Fruit fly (Drosophila melanogaster) whole organism, prepupa: Measurements from ENCODE around the gene Nepl18.
A peak's percentile ranks its signal among the peaks of the same experiment; 100 is the strongest.

Source experiments
- Blimp-1 ChIP-seq: fragments of 200-800 bp; sonication (Bioruptor generic); optimal IDR thresholded peaks from 3 replicates; lab custom pipeline; 2017; ENCODE audit warnings: missing biosample characterization, missing genetic modification characterization, mild to moderate bottlenecking, moderate library complexity, missing genetic modification reagents
- CG10631 ChIP-seq: fragments of 200-800 bp; sonication (Bioruptor generic); optimal IDR thresholded peaks from 2 replicates; lab custom pipeline; 2016; ENCODE audit warnings: missing biosample characterization, missing genetic modification characterization
- CG10669 ChIP-seq: fragments of 200-800 bp; sonication (Bioruptor generic); optimal IDR thresholded peaks from 3 replicates; lab custom pipeline; 2018; ENCODE audit warnings: missing biosample characterization, mild to moderate bottlenecking, missing genetic modification characterization, moderate library complexity
- CG11294 ChIP-seq: fragments of 200-800 bp; sonication (Bioruptor generic); IDR thresholded peaks from 2 replicates; pipeline ENCODE4 v1.3.6; 2022; ENCODE audit warnings: missing biosample characterization, missing genetic modification characterization
- CG11762 ChIP-seq: fragments of 200-800 bp; sonication (Bioruptor generic); optimal IDR thresholded peaks from 3 replicates; lab custom pipeline; 2016; ENCODE audit warnings: missing biosample characterization, missing genetic modification characterization; ENCODE audit not compliant: insufficient read depth
- CG11902 ChIP-seq: fragments of 200-800 bp; sonication (Bioruptor generic); optimal IDR thresholded peaks from 3 replicates; lab custom pipeline; 2016; ENCODE audit warnings: missing biosample characterization, missing genetic modification characterization
- CG15336 ChIP-seq: fragments of 200-800 bp; sonication (Bioruptor generic); IDR thresholded peaks from 2 replicates; pipeline ENCODE4 v1.3.6; 2022; ENCODE audit warnings: missing biosample characterization, missing genetic modification characterization
- CG1621 ChIP-seq: fragments of 200-800 bp; sonication (Bioruptor generic); optimal IDR thresholded peaks from 3 replicates; lab custom pipeline; 2018; ENCODE audit warnings: missing biosample characterization, mild to moderate bottlenecking, missing genetic modification characterization
- CG16779 ChIP-seq: fragments of 200-800 bp; sonication (Bioruptor generic); optimal IDR thresholded peaks from 3 replicates; lab custom pipeline; 2017; ENCODE audit warnings: missing biosample characterization, mild to moderate bottlenecking, missing genetic modification characterization
- CG3032 ChIP-seq: fragments of 200-800 bp; optimal IDR thresholded peaks from 2 replicates; lab custom pipeline; 2019; ENCODE audit warnings: missing biosample characterization, mild to moderate bottlenecking, missing genetic modification characterization, moderate library complexity
- CG32006 ChIP-seq: fragments of 200-800 bp; sonication (Bioruptor generic); optimal IDR thresholded peaks from 3 replicates; lab custom pipeline; 2017; ENCODE audit warnings: missing biosample characterization, mild to moderate bottlenecking, missing genetic modification characterization
- CG34406 ChIP-seq: fragments of 200-800 bp; sonication (Bioruptor generic); optimal IDR thresholded peaks from 3 replicates; lab custom pipeline; 2016; ENCODE audit warnings: missing biosample characterization, missing genetic modification characterization
- CG3919 ChIP-seq: fragments of 200-800 bp; sonication (Bioruptor generic); optimal IDR thresholded peaks from 3 replicates; lab custom pipeline; 2016; ENCODE audit warnings: missing biosample characterization, missing genetic modification characterization
- CG4318 ChIP-seq: fragments of 200-800 bp; sonication (Bioruptor generic); optimal IDR thresholded peaks from 3 replicates; lab custom pipeline; 2017; ENCODE audit warnings: missing biosample characterization, mild to moderate bottlenecking, missing genetic modification characterization
- CG6163 ChIP-seq: fragments of 200-800 bp; sonication (Bioruptor generic); IDR thresholded peaks from 3 replicates; pipeline ENCODE4 v1.3.6; 2022; ENCODE audit warnings: missing biosample characterization, missing genetic modification characterization
- CG6276 ChIP-seq: fragments of 200-800 bp; sonication (Bioruptor generic); optimal IDR thresholded peaks from 2 replicates; lab custom pipeline; 2017; ENCODE audit warnings: missing biosample characterization, mild to moderate bottlenecking, missing genetic modification characterization
- CG6792 ChIP-seq: fragments of 200-800 bp; sonication (Bioruptor generic); optimal IDR thresholded peaks from 3 replicates; lab custom pipeline; 2016; ENCODE audit warnings: missing biosample characterization, missing genetic modification characterization
- CG6808 ChIP-seq: fragments of 200-800 bp; sonication (Bioruptor generic); optimal IDR thresholded peaks from 3 replicates; lab custom pipeline; 2017; ENCODE audit warnings: missing biosample characterization, missing genetic modification characterization, mild to moderate bottlenecking, moderate library complexity, missing genetic modification reagents
- CG8119 ChIP-seq: fragments of 200-800 bp; sonication (Bioruptor generic); IDR thresholded peaks from 3 replicates; pipeline ENCODE4 v1.3.6; 2022; ENCODE audit warnings: missing biosample characterization, missing genetic modification characterization
- CG8319 ChIP-seq: fragments of 200-800 bp; sonication (Bioruptor generic); optimal IDR thresholded peaks from 3 replicates; lab custom pipeline; 2016; ENCODE audit warnings: missing biosample characterization, missing genetic modification characterization
- CG8632 ChIP-seq: fragments of 200-800 bp; sonication (Bioruptor generic); optimal IDR thresholded peaks from 3 replicates; lab custom pipeline; 2016; ENCODE audit warnings: missing biosample characterization, missing genetic modification characterization
- CG9139 ChIP-seq: fragments of 200-800 bp; sonication (Bioruptor generic); optimal IDR thresholded peaks from 3 replicates; lab custom pipeline; 2017; ENCODE audit warnings: missing biosample characterization, mild to moderate bottlenecking, missing genetic modification characterization
- Eip75B ChIP-seq: fragments of 200-800 bp; sonication (Bioruptor generic); optimal IDR thresholded peaks from 3 replicates; lab custom pipeline; 2016; ENCODE audit warnings: missing biosample characterization, missing genetic modification characterization
- Eip78C ChIP-seq: fragments of 200-800 bp; sonication (Bioruptor generic); peaks from one replicate; lab custom pipeline; 2016; ENCODE audit warnings: missing biosample characterization, missing genetic modification characterization
- Eip93F ChIP-seq: fragments of 200-800 bp; sonication (Bioruptor generic); optimal IDR thresholded peaks from 2 replicates; lab custom pipeline; 2016; ENCODE audit warnings: missing biosample characterization, mild to moderate bottlenecking, missing genetic modification characterization
- Ets21C ChIP-seq: fragments of 200-800 bp; sonication (Bioruptor generic); optimal IDR thresholded peaks from 3 replicates; lab custom pipeline; 2016; ENCODE audit warnings: missing biosample characterization, missing genetic modification characterization
- Ets96B ChIP-seq: fragments of 200-800 bp; optimal IDR thresholded peaks from 2 replicates; lab custom pipeline; 2019; ENCODE audit warnings: missing biosample characterization, mild to moderate bottlenecking, missing genetic modification characterization, moderate library complexity
- Gug ChIP-seq: fragments of 200-800 bp; sonication (Bioruptor generic); IDR thresholded peaks from 2 replicates; pipeline ENCODE4 v1.3.6; 2022; ENCODE audit warnings: missing biosample characterization, missing genetic modification characterization
- Hr38 ChIP-seq: sonication (Bioruptor generic); optimal IDR thresholded peaks from 2 replicates; lab custom pipeline; 2016; ENCODE audit warnings: missing biosample characterization, missing genetic modification characterization
- Hr39 ChIP-seq: fragments of 200-800 bp; sonication (Bioruptor generic); optimal IDR thresholded peaks from 2 replicates; lab custom pipeline; 2016; ENCODE audit warnings: missing biosample characterization, missing genetic modification characterization
- Hr4 ChIP-seq: fragments of 200-800 bp; sonication (Bioruptor generic); optimal IDR thresholded peaks from 3 replicates; lab custom pipeline; 2016; ENCODE audit warnings: missing biosample characterization, missing genetic modification characterization
- Lpt ChIP-seq: fragments of 200-800 bp; sonication (Bioruptor generic); optimal IDR thresholded peaks from 3 replicates; lab custom pipeline; 2016; ENCODE audit warnings: missing biosample characterization, missing genetic modification characterization
- Met ChIP-seq: fragments of 200-800 bp; sonication (Bioruptor generic); optimal IDR thresholded peaks from 3 replicates; lab custom pipeline; 2016; ENCODE audit warnings: missing biosample characterization, missing genetic modification characterization
- OdsH ChIP-seq: fragments of 200-800 bp; sonication (Bioruptor generic); optimal IDR thresholded peaks from 3 replicates; lab custom pipeline; 2016; ENCODE audit warnings: missing biosample characterization, missing genetic modification characterization
- Smox ChIP-seq: fragments of 200-800 bp; sonication (Bioruptor generic); optimal IDR thresholded peaks from 3 replicates; lab custom pipeline; 2016; ENCODE audit warnings: missing biosample characterization, missing genetic modification characterization
- Sox102F ChIP-seq: fragments of 200-800 bp; sonication (Bioruptor generic); optimal IDR thresholded peaks from 2 replicates; lab custom pipeline; 2016; ENCODE audit warnings: missing biosample characterization, mild to moderate bottlenecking, missing genetic modification characterization
- Sox14 ChIP-seq: fragments of 200-800 bp; sonication (Bioruptor generic); optimal IDR thresholded peaks from 3 replicates; lab custom pipeline; 2016; ENCODE audit warnings: missing biosample characterization, missing genetic modification characterization
- Sox15 ChIP-seq: fragments of 200-800 bp; sonication (Bioruptor generic); optimal IDR thresholded peaks from 3 replicates; lab custom pipeline; 2016; ENCODE audit warnings: missing biosample characterization, missing genetic modification characterization
- achi ChIP-seq: fragments of 200-800 bp; sonication (Bioruptor generic); optimal IDR thresholded peaks from 3 replicates; lab custom pipeline; 2016; ENCODE audit warnings: missing biosample characterization, missing genetic modification characterization
- dac ChIP-seq: fragments of 200-800 bp; sonication (Bioruptor generic); optimal IDR thresholded peaks from 2 replicates; lab custom pipeline; 2017; ENCODE audit warnings: missing biosample characterization, mild to moderate bottlenecking, missing genetic modification characterization
- dsx ChIP-seq: fragments of 200-800 bp; optimal IDR thresholded peaks from 3 replicates; lab custom pipeline; 2019; ENCODE audit warnings: missing biosample characterization, mild to moderate bottlenecking, missing genetic modification characterization, moderate library complexity; ENCODE audit not compliant: poor library complexity, severe bottlenecking
- eg ChIP-seq: fragments of 200-800 bp; sonication (Bioruptor generic); IDR thresholded peaks from 3 replicates; pipeline ENCODE4 v1.3.6; 2022; ENCODE audit warnings: missing biosample characterization, missing genetic modification characterization
- esn ChIP-seq: fragments of 200-800 bp; sonication (Bioruptor generic); optimal IDR thresholded peaks from 2 replicates; lab custom pipeline; 2016; ENCODE audit warnings: missing biosample characterization, mild to moderate bottlenecking, missing genetic modification characterization, moderate library complexity
- fkh ChIP-seq: fragments of 200-800 bp; sonication (Bioruptor generic); optimal IDR thresholded peaks from 3 replicates; lab custom pipeline; 2017; ENCODE audit warnings: missing biosample characterization, mild to moderate bottlenecking, missing genetic modification characterization, moderate library complexity
- lz ChIP-seq: fragments of 200-800 bp; sonication (Bioruptor generic); optimal IDR thresholded peaks from 3 replicates; lab custom pipeline; 2016; ENCODE audit warnings: missing biosample characterization, missing genetic modification characterization
- net ChIP-seq: fragments of 200-800 bp; sonication (Bioruptor generic); optimal IDR thresholded peaks from 3 replicates; lab custom pipeline; 2016; ENCODE audit warnings: missing biosample characterization, missing genetic modification characterization
- pdm3 ChIP-seq: fragments of 200-800 bp; sonication (Bioruptor generic); optimal IDR thresholded peaks from 3 replicates; lab custom pipeline; 2016; ENCODE audit warnings: missing biosample characterization, missing genetic modification characterization
- salr ChIP-seq, 2 experiments: fragments of 200-800 bp; sonication (Bioruptor generic); optimal IDR thresholded peaks; 3 replicates each; lab custom pipeline; 2016 to 2018; ENCODE audit warnings: missing biosample characterization in 2 of 2, missing genetic modification characterization in 2 of 2, mild to moderate bottlenecking in 1 of 2
- spab ChIP-seq: fragments of 200-800 bp; sonication (Bioruptor generic); optimal IDR thresholded peaks from 2 replicates; lab custom pipeline; 2017; ENCODE audit warnings: missing biosample characterization, mild to moderate bottlenecking, missing genetic modification characterization, missing genetic modification reagents
- svp ChIP-seq: fragments of 200-800 bp; sonication (Bioruptor generic); peaks from one replicate; lab custom pipeline; 2016; ENCODE audit warnings: missing biosample characterization, missing genetic modification characterization
- topi ChIP-seq: fragments of 200-800 bp; sonication (Bioruptor generic); optimal IDR thresholded peaks from 3 replicates; lab custom pipeline; 2016; ENCODE audit warnings: missing biosample characterization, missing genetic modification characterization

Gene Nepl18

DNA sequence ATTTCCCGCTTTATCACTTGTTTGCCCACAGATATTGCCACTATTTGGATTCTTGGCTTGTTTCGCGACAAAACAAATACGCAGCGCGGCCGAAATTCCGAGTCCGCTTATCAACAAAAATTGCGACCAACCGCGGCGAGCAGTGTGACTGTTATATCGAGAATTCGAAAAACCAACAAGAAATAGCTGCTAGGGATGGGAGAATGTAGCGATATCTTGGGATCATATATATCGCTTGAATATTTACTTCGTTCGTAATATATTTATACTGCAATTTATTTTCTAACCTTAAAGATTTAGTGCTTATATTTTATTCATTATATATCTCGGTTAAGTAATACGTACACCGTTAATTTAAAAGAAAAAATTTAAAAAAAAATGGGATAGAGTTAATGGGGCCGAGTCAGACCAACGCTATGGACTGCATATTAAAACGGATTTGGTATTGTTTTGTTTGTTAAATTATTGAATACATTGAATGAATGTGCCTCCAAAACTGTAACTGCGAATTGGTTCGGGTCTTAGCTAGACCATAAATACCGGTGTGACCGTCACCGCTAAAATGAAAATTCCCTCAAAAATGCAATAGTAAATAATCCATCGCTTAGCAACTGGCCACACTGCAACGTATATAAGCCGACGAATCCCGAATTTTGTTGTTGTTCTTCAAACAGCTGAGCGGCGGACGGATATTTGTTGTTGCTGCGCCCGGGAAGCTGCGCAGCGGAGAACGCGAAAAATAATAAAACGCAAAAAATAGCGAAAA is 30.6 kb upstream of the Nepl18 start, which contains the start of the genes Apc and spg:
Gene Apc, minus strand, starts transcription at position 138 of the 766 bp plus-strand sequence.
Gene spg, plus strand, starts transcription at position 660 of the 766 bp plus-strand sequence.
- TF ChIP-seq CG8319 (GFP tag; lab: Kevin White, UChicago), result no peak
- TF ChIP-seq esn (GFP tag; lab: Kevin White, UChicago), result peak; percentile 25
- peak; percentile 95 for TF ChIP-seq fkh (GFP tag; lab: Kevin White, UChicago)
- TF ChIP-seq CG11762 (GFP tag; lab: Kevin White, UChicago), result no peak
- peak; percentile 48 for TF ChIP-seq CG1621 (tag; lab: Kevin White, UChicago)
- TF ChIP-seq CG6792 (GFP tag; lab: Kevin White, UChicago), result peak; percentile 15
- peak; percentile 29 for TF ChIP-seq topi (GFP tag; lab: Kevin White, UChicago)
- TF ChIP-seq Sox102F (GFP tag; lab: Kevin White, UChicago), result peak; percentile 56
- TF ChIP-seq CG16779 (tag; lab: Kevin White, UChicago), result no peak
- TF ChIP-seq dac (GFP tag; lab: Kevin White, UChicago), result no peak
- TF ChIP-seq Eip93F, result no peak
- TF ChIP-seq achi (GFP tag; lab: Kevin White, UChicago), result peak; percentile 18
- no peak for TF ChIP-seq Sox15 (GFP tag; lab: Kevin White, UChicago)
- TF ChIP-seq CG10669 (GFP tag; lab: Kevin White, UChicago), result peak; percentile 15
- no peak for TF ChIP-seq Lpt (GFP tag; lab: Kevin White, UChicago)
- TF ChIP-seq Eip75B (GFP tag; lab: Kevin White, UChicago), result no peak
- peak; percentile 35; the same call in 1 of the 3 replicates for TF ChIP-seq eg (GFP tag; lab: Robert Waterston, UW)
- TF ChIP-seq Ets96B (tag; lab: Kevin White, UChicago), result no peak
- peak; percentile 48 for TF ChIP-seq CG10631 (GFP tag; lab: Kevin White, UChicago)
- TF ChIP-seq CG11294 (GFP tag; lab: Robert Waterston, UW), result no peak
- TF ChIP-seq Hr38, result no peak
- TF ChIP-seq CG8119 (GFP tag; lab: Robert Waterston, UW), result no peak
- TF ChIP-seq svp (GFP tag; lab: Kevin White, UChicago), result peak; percentile 80
- TF ChIP-seq CG4318 (GFP tag; lab: Kevin White, UChicago), result no peak
- TF ChIP-seq Met, result peak; percentile 44
- no peak for TF ChIP-seq dsx (GFP tag; lab: Kevin White, UChicago)
- no peak for TF ChIP-seq CG11902 (GFP tag; lab: Kevin White, UChicago)
- peak; percentile 42 for TF ChIP-seq CG3032 (tag; lab: Kevin White, UChicago)
- no peak for TF ChIP-seq Blimp-1 (GFP tag; lab: Kevin White, UChicago)
- peak; percentile 78 for TF ChIP-seq Eip78C (GFP tag; lab: Kevin White, UChicago)
- peak; percentile 53; the same call in 1 of the 3 replicates for TF ChIP-seq CG6163 (GFP tag; lab: Robert Waterston, UW)
- TF ChIP-seq CG34406 (GFP tag; lab: Kevin White, UChicago), result no peak
- no peak for TF ChIP-seq CG6808 (GFP tag; lab: Kevin White, UChicago)
- no peak for TF ChIP-seq CG9139 (GFP tag; lab: Kevin White, UChicago)
- TF ChIP-seq lz, result peak; percentile 10
- peak; percentile 34 for TF ChIP-seq pdm3
- no peak for TF ChIP-seq CG15336
- TF ChIP-seq CG8632, result peak; percentile 34
- TF ChIP-seq Ets21C (GFP tag; lab: Kevin White, UChicago), result no peak
- no peak for TF ChIP-seq CG32006 (GFP tag; lab: Kevin White, UChicago)
- peak; percentile 14 for TF ChIP-seq Sox14
- peak in 1 of 2 experiments; percentile 7 for TF ChIP-seq salr (GFP tag; optimal IDR thresholded peaks at IDR 0.05; lab: Kevin White, UChicago)
- TF ChIP-seq Gug (GFP tag; lab: Robert Waterston, UW), result no peak
- TF ChIP-seq Smox (GFP tag; lab: Kevin White, UChicago), result no peak
- no peak for TF ChIP-seq CG6276 (GFP tag; lab: Kevin White, UChicago)
- TF ChIP-seq Hr39 (GFP tag; lab: Kevin White, UChicago), result no peak
- TF ChIP-seq CG3919 (GFP tag; lab: Kevin White, UChicago), result peak; percentile 33
- TF ChIP-seq Hr4 (GFP tag; lab: Kevin White, UChicago), result peak; percentile 31
- TF ChIP-seq OdsH, result peak; percentile 37
- TF ChIP-seq spab (GFP tag; lab: Kevin White, UChicago), result no peak
- peak; percentile 27 for TF ChIP-seq net
